Worm (Caenorhabditis elegans) whole organism, L4/young adult: ENCODE data around the gene srx-68.

ENCODE experiments used
- dao-5 ChIP-seq: sonication (generic microtip); optimal IDR thresholded peaks from 2 replicates; lab custom pipeline; 2016; ENCODE audit warnings: missing genotype, missing genetic modification characterization, moderate library complexity, missing compliant biosample characterization
- him-1 ChIP-seq: sonication (generic microtip); optimal IDR thresholded peaks from 2 replicates; lab custom pipeline; 2016; ENCODE audit warnings: missing genotype, missing genetic modification reagents, missing genetic modification characterization, missing compliant biosample characterization

- TF ChIP-seq him-1 (tag; lab: Kevin White, UChicago) (no peak), dao-5 (tag; lab: Kevin White, UChicago) (no peak)
Observed at ce11 chrV:3862851-3863250, 49.7 kb upstream of the srx-68 start, which contains the start of gene nhr-187.
